Fruit fly (Drosophila melanogaster) whole organism, wandering third instar larva: Measurements from ENCODE around the gene MED17.
A peak's percentile ranks its signal among the peaks of the same experiment; 100 is the strongest.

ENCODE experiments used
- Abd-B ChIP-seq: fragments of >200 bp; optimal IDR thresholded peaks from 2 replicates; lab custom pipeline; 2017; ENCODE audit warnings: missing biosample characterization, missing genetic modification characterization
- CG32264 ChIP-seq: fragments of 200-800 bp; sonication (Bioruptor generic); optimal IDR thresholded peaks from 2 replicates; lab custom pipeline; 2016; ENCODE audit warnings: missing biosample characterization, missing genetic modification characterization
- CG9705 ChIP-seq: fragments of 200-800 bp; sonication (Bioruptor generic); optimal IDR thresholded peaks from 2 replicates; lab custom pipeline; 2018; ENCODE audit warnings: missing biosample characterization, mild to moderate bottlenecking, missing genetic modification characterization
- CrebA ChIP-seq: fragments of 200-800 bp; sonication (Bioruptor generic); optimal IDR thresholded peaks from 2 replicates; lab custom pipeline; 2016; ENCODE audit warnings: missing biosample characterization, mild to moderate bottlenecking, missing genetic modification characterization, borderline replicate concordance
- Dfd ChIP-seq: fragments of >200 bp; optimal IDR thresholded peaks from 2 replicates; lab custom pipeline; 2017; ENCODE audit warnings: missing biosample characterization, missing genetic modification characterization
- Dif ChIP-seq: fragments of 200-275, 200-300 bp; sonication (Bioruptor generic); optimal IDR thresholded peaks from 2 replicates; lab custom pipeline; 2018; ENCODE audit warnings: missing biosample characterization, missing genetic modification characterization; ENCODE audit not compliant: partially characterized antibody
- GATAd ChIP-seq: sonication (Bioruptor generic); optimal IDR thresholded peaks from 2 replicates; lab custom pipeline; 2016; ENCODE audit warnings: missing biosample characterization, missing genetic modification characterization
- HLH106 ChIP-seq: fragments of 200-800 bp; optimal IDR thresholded peaks from 3 replicates; lab custom pipeline; 2019; ENCODE audit warnings: missing biosample characterization, mild to moderate bottlenecking, missing genetic modification characterization, moderate library complexity
- Hnf4 ChIP-seq: fragments of 200-800 bp; sonication (Bioruptor generic); optimal IDR thresholded peaks from 2 replicates; lab custom pipeline; 2016; ENCODE audit warnings: missing biosample characterization, mild to moderate bottlenecking, missing genetic modification characterization
- Hr78 ChIP-seq: fragments of >200 bp; optimal IDR thresholded peaks from 2 replicates; lab custom pipeline; 2017; ENCODE audit warnings: missing biosample characterization, missing genetic modification characterization
- Hr83 ChIP-seq: fragments of 200-300 bp; sonication (Bioruptor generic); optimal IDR thresholded peaks from 2 replicates; lab custom pipeline; 2016; ENCODE audit warnings: missing biosample characterization, mild to moderate bottlenecking, missing genetic modification characterization, moderate library complexity; ENCODE audit not compliant: poor library complexity, severe bottlenecking
- Jra ChIP-seq: sonication (Bioruptor generic); optimal IDR thresholded peaks from 2 replicates; lab custom pipeline; 2016; ENCODE audit warnings: missing biosample characterization, missing genetic modification characterization
- Mio ChIP-seq: sonication (Bioruptor generic); optimal IDR thresholded peaks from 2 replicates; lab custom pipeline; 2016; ENCODE audit warnings: missing biosample characterization, missing genetic modification characterization
- Myc ChIP-seq: fragments of >200 bp; optimal IDR thresholded peaks from 2 replicates; lab custom pipeline; 2017
- N ChIP-seq: fragments of >200 bp; optimal IDR thresholded peaks from 2 replicates; lab custom pipeline; 2018; ENCODE audit warnings: missing biosample characterization, missing external identifiers, missing genetic modification characterization
- OdsH ChIP-seq: fragments of 200-800 bp; sonication (Bioruptor generic); optimal IDR thresholded peaks from 2 replicates; lab custom pipeline; 2016; ENCODE audit warnings: missing biosample characterization, mild to moderate bottlenecking, missing genetic modification characterization
- Rel ChIP-seq, 2 experiments: fragments of 200-800 bp; sonication (Bioruptor generic) in 1 of 2; optimal IDR thresholded peaks; 2 replicates in 1 of 2; 3 replicates in 1 of 2; lab custom pipeline; 2016 to 2019; ENCODE audit warnings: mild to moderate bottlenecking in 2 of 2, missing biosample characterization in 2 of 2, missing genetic modification characterization in 2 of 2, moderate library complexity in 1 of 2
- Sp1 ChIP-seq: fragments of 200-800 bp; sonication (Bioruptor generic); optimal IDR thresholded peaks from 3 replicates; lab custom pipeline; 2019; ENCODE audit warnings: missing biosample characterization, mild to moderate bottlenecking, missing genetic modification characterization, moderate library complexity
- Vsx2 ChIP-seq: fragments of 200-300, 225-300 bp; sonication (Bioruptor generic); optimal IDR thresholded peaks from 2 replicates; lab custom pipeline; 2018; ENCODE audit warnings: missing biosample characterization, missing genetic modification characterization; ENCODE audit not compliant: partially characterized antibody
- br ChIP-seq: fragments of 200-800 bp; sonication (Bioruptor generic); optimal IDR thresholded peaks from 2 replicates; lab custom pipeline; 2016; ENCODE audit warnings: missing biosample characterization, missing genetic modification characterization
- brk ChIP-seq: fragments of 200-800 bp; sonication (Bioruptor generic); optimal IDR thresholded peaks from 2 replicates; lab custom pipeline; 2016; ENCODE audit warnings: missing biosample characterization, mild to moderate bottlenecking, missing genetic modification characterization
- dl ChIP-seq, 2 experiments: fragments of 175-275, 200-275 bp in 1 of 2; fragments of 200-275 bp in 1 of 2; sonication (Bioruptor generic); optimal IDR thresholded peaks; lab custom pipeline; 2018; ENCODE audit warnings: mild to moderate bottlenecking in 2 of 2, missing biosample characterization in 2 of 2, missing genetic modification characterization in 2 of 2, moderate library complexity in 2 of 2; ENCODE audit not compliant: partially characterized antibody in 2 of 2, insufficient read depth in 1 of 2
- dmrt93B ChIP-seq: fragments of 200-800 bp; sonication (Bioruptor generic); optimal IDR thresholded peaks from 2 replicates; lab custom pipeline; 2018; ENCODE audit warnings: missing biosample characterization, mild to moderate bottlenecking, missing genetic modification characterization
- dsf ChIP-seq: sonication (Bioruptor generic); optimal IDR thresholded peaks from 2 replicates; lab custom pipeline; 2016; ENCODE audit warnings: missing biosample characterization, missing genetic modification characterization, borderline replicate concordance
- ey ChIP-seq: fragments of 200-800 bp; sonication (Bioruptor generic); optimal IDR thresholded peaks from 2 replicates; lab custom pipeline; 2016; ENCODE audit warnings: missing biosample characterization, missing genetic modification characterization
- foxo ChIP-seq, 2 experiments: fragments of 200-800 bp; sonication (Bioruptor generic); optimal IDR thresholded peaks; 2 replicates in 1 of 2; 3 replicates in 1 of 2; lab custom pipeline; 2016 to 2017; ENCODE audit warnings: missing biosample characterization in 2 of 2, missing genetic modification characterization in 2 of 2
- fru ChIP-seq: fragments of 200-800 bp; sonication (Bioruptor generic); optimal IDR thresholded peaks from 3 replicates; lab custom pipeline; 2016; ENCODE audit warnings: missing biosample characterization, mild to moderate bottlenecking, missing genetic modification characterization
- h ChIP-seq: fragments of 200-800 bp; sonication (Bioruptor generic); optimal IDR thresholded peaks from 3 replicates; lab custom pipeline; 2016; ENCODE audit warnings: missing biosample characterization, mild to moderate bottlenecking, missing genetic modification characterization
- jim ChIP-seq: fragments of 175-275, 200-325 bp; sonication (Bioruptor generic); optimal IDR thresholded peaks from 2 replicates; lab custom pipeline; 2016; ENCODE audit warnings: missing biosample characterization, mild to moderate bottlenecking, missing genetic modification characterization
- lola ChIP-seq: fragments of >200 bp; optimal IDR thresholded peaks from 2 replicates; lab custom pipeline; 2017; ENCODE audit warnings: missing biosample characterization, missing genetic modification characterization
- pan ChIP-seq: fragments of >200 bp; optimal IDR thresholded peaks from 2 replicates; lab custom pipeline; 2017
- psq ChIP-seq: fragments of 200-800 bp; sonication (Bioruptor generic); optimal IDR thresholded peaks from 3 replicates; lab custom pipeline; 2017; ENCODE audit warnings: missing biosample characterization, mild to moderate bottlenecking, missing genetic modification characterization, moderate library complexity
- rgr ChIP-seq: fragments of 200-800 bp; sonication (Bioruptor generic); optimal IDR thresholded peaks from 3 replicates; lab custom pipeline; 2016; ENCODE audit warnings: missing biosample characterization, mild to moderate bottlenecking, missing genetic modification characterization
- sage ChIP-seq: fragments of 200-800 bp; sonication (Bioruptor generic); optimal IDR thresholded peaks from 2 replicates; lab custom pipeline; 2016; ENCODE audit warnings: missing biosample characterization, mild to moderate bottlenecking, missing genetic modification characterization
- sv ChIP-seq: fragments of 200-800 bp; sonication (Bioruptor generic); optimal IDR thresholded peaks from 3 replicates; lab custom pipeline; 2016; ENCODE audit warnings: missing biosample characterization, missing genetic modification characterization
- tai ChIP-seq: sonication (Bioruptor generic); optimal IDR thresholded peaks from 2 replicates; lab custom pipeline; 2016; ENCODE audit warnings: missing biosample characterization, missing genetic modification characterization
- usp ChIP-seq: fragments of >200 bp; optimal IDR thresholded peaks from 2 replicates; lab custom pipeline; 2017; ENCODE audit warnings: missing biosample characterization, missing genetic modification characterization
- woc ChIP-seq: sonication (Bioruptor generic); optimal IDR thresholded peaks from 2 replicates; lab custom pipeline; 2016; ENCODE audit warnings: missing biosample characterization, mild to moderate bottlenecking, missing genetic modification characterization

The MED17 gene

DNA sequence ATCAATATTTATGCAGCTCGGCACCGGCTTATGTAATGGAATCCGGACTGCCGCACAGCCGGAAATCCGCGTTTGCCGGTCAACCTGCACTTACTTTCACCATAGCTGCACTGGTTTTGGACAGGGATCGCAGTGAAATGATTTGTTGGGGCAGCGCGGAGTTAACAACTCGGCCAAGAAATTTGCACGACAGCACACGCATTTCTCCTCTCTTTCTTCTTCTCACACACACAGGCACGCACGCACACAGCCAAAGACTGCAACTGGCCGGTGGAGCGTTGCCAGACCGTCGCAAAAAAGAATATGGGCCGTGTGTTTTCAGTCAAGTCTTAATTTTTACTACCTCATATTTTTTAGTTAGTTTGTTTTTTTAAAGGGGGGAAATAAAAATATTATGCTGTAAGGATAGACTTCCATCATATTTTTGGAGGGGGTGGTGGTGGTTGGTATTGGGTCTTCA, 22.6 kb upstream of the MED17 start:
- TF ChIP-seq Vsx2 (GFP tag; lab: Kevin White, UChicago): no peak
- TF ChIP-seq Hr83 (GFP tag; lab: Kevin White, UChicago): peak; percentile 12
- TF ChIP-seq CG9705: peak; percentile 9
- TF ChIP-seq pan (lab: Kevin White, UChicago): no peak
- TF ChIP-seq woc (GFP tag; lab: Kevin White, UChicago): peak; percentile 21
- TF ChIP-seq OdsH (GFP tag; lab: Kevin White, UChicago): no peak
- TF ChIP-seq Dif (GFP tag; lab: Kevin White, UChicago): no peak
- TF ChIP-seq h (GFP tag; lab: Kevin White, UChicago): peak; percentile 10
- no peak for TF ChIP-seq CG32264 (GFP tag; lab: Kevin White, UChicago)
- peak; percentile 32 for TF ChIP-seq br (GFP tag; lab: Kevin White, UChicago)
- TF ChIP-seq lola (GFP tag; lab: Kevin White, UChicago): no peak
- peak; percentile 34 for TF ChIP-seq fru (GFP tag; lab: Kevin White, UChicago)
- TF ChIP-seq Myc (lab: Kevin White, UChicago): no peak
- no peak for TF ChIP-seq Rel (GFP tag; optimal IDR thresholded peaks at IDR 0.05; lab: Kevin White, UChicago)
- peak; percentile 4 for TF ChIP-seq Rel (tag; optimal IDR thresholded peaks at IDR 0.05; lab: Kevin White, UChicago)
- no peak for TF ChIP-seq CrebA (GFP tag; lab: Kevin White, UChicago)
- TF ChIP-seq Dfd (GFP tag; lab: Kevin White, UChicago): no peak
- peak; percentile 24 for TF ChIP-seq rgr (GFP tag; lab: Kevin White, UChicago)
- TF ChIP-seq GATAd (GFP tag; lab: Kevin White, UChicago): no peak
- no peak for TF ChIP-seq Hr78 (GFP tag; lab: Kevin White, UChicago)
- TF ChIP-seq N: no peak
- TF ChIP-seq dl (GFP tag; optimal IDR thresholded peaks at IDR 0.05; lab: Kevin White, UChicago; ENCODE audit: insufficient read depth in 1 of 2, partially characterized antibody in 2 of 2): no peak
- TF ChIP-seq usp (GFP tag; lab: Kevin White, UChicago): no peak
- TF ChIP-seq tai (GFP tag; lab: Kevin White, UChicago): no peak
- no peak for TF ChIP-seq jim (GFP tag; lab: Kevin White, UChicago)
- TF ChIP-seq Mio (GFP tag; lab: Kevin White, UChicago): no peak
- peak in 1 of 2 experiments; percentile 56 for TF ChIP-seq foxo (GFP tag; optimal IDR thresholded peaks at IDR 0.05; lab: Kevin White, UChicago)
- TF ChIP-seq sv (GFP tag; lab: Kevin White, UChicago): no peak
- TF ChIP-seq HLH106 (tag; lab: Kevin White, UChicago): peak; percentile 24
- TF ChIP-seq Sp1 (GFP tag; lab: Kevin White, UChicago): no peak
- TF ChIP-seq sage (GFP tag; lab: Kevin White, UChicago): no peak
- no peak for TF ChIP-seq dsf
- TF ChIP-seq Hnf4 (GFP tag; lab: Kevin White, UChicago): peak; percentile 37
- TF ChIP-seq Abd-B (GFP tag; lab: Kevin White, UChicago): no peak
- TF ChIP-seq psq: peak; percentile 8
- TF ChIP-seq ey: peak; percentile 10
- no peak for TF ChIP-seq brk (GFP tag; lab: Kevin White, UChicago)
- TF ChIP-seq dmrt93B (GFP tag; lab: Kevin White, UChicago): no peak
- peak; percentile 32 for TF ChIP-seq Jra (GFP tag; lab: Kevin White, UChicago)

DNA sequence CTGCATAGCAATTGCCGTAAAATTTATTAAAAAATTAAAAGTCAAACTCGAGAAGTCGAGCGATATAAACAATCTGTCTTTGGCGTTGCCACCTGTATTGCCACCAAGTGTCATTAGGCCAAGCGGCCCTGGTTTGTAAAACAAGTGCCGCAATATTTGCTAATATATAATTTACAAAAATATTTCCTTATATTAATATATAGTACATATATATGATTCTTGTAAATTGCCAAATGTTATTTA, 21.8 kb upstream of the MED17 start, which contains the start of the genes CG7215 and Prx5:
Gene CG7215, minus strand, starts transcription at position 101 of the 243 bp plus-strand sequence.
Gene Prx5, minus strand, starts transcription at position 101 of the 243 bp plus-strand sequence.
- no peak for TF ChIP-seq Vsx2 (GFP tag; lab: Kevin White, UChicago)
- TF ChIP-seq tai (GFP tag; lab: Kevin White, UChicago): no peak
- no peak for TF ChIP-seq Dif (GFP tag; lab: Kevin White, UChicago)
- no peak for TF ChIP-seq h (GFP tag; lab: Kevin White, UChicago)
- no peak for TF ChIP-seq Myc (lab: Kevin White, UChicago)
- no peak for TF ChIP-seq Hr83 (GFP tag; lab: Kevin White, UChicago)
- TF ChIP-seq Mio (GFP tag; lab: Kevin White, UChicago): no peak
- TF ChIP-seq lola (GFP tag; lab: Kevin White, UChicago): no peak
- TF ChIP-seq CG32264 (GFP tag; lab: Kevin White, UChicago): no peak
- TF ChIP-seq jim (GFP tag; lab: Kevin White, UChicago): no peak
- no peak for TF ChIP-seq dl (GFP tag; optimal IDR thresholded peaks at IDR 0.05; lab: Kevin White, UChicago; ENCODE audit: insufficient read depth in 1 of 2, partially characterized antibody in 2 of 2)
- no peak for TF ChIP-seq fru (GFP tag; lab: Kevin White, UChicago)
- TF ChIP-seq ey: no peak
- no peak for TF ChIP-seq brk (GFP tag; lab: Kevin White, UChicago)
- TF ChIP-seq woc (GFP tag; lab: Kevin White, UChicago): no peak
- no peak for TF ChIP-seq OdsH (GFP tag; lab: Kevin White, UChicago)
- no peak for TF ChIP-seq Hnf4 (GFP tag; lab: Kevin White, UChicago)
- no peak for TF ChIP-seq N
- TF ChIP-seq pan (lab: Kevin White, UChicago): no peak
